Fruit fly (Drosophila melanogaster) whole organism, embryonic: ENCODE measurements around the gene Oseg1.

ENCODE experiments used
- Ada2b ChIP-seq: fragments of 200-800 bp; sonication (Bioruptor generic); IDR thresholded peaks from 2 replicates; pipeline ENCODE4 v1.3.6; 2022; ENCODE audit warnings: missing biosample characterization, missing genetic modification characterization
- Adf1 ChIP-seq: fragments of 200-800 bp; sonication (Bioruptor generic); IDR thresholded peaks from 2 replicates; pipeline ENCODE4 v1.3.6; 2022; ENCODE audit warnings: missing biosample characterization, missing genetic modification characterization
- CG11093 ChIP-seq: fragments of 200-800 bp; sonication (Bioruptor generic); IDR thresholded peaks from 3 replicates; pipeline ENCODE4 v1.3.6; 2022; ENCODE audit warnings: missing biosample characterization, missing genetic modification characterization
- CG12236 ChIP-seq: fragments of 200-800 bp; sonication (Bioruptor generic); optimal IDR thresholded peaks from 2 replicates; lab custom pipeline; 2016; ENCODE audit warnings: missing biosample characterization, missing genetic modification characterization
- CG13287 ChIP-seq: fragments of 200-800 bp; sonication (Bioruptor generic); IDR thresholded peaks from 2 replicates; pipeline ENCODE4 v1.3.6; 2022; ENCODE audit warnings: missing biosample characterization, missing genetic modification characterization; ENCODE audit not compliant: partially characterized antibody
- CG15514 ChIP-seq: fragments of 200-800 bp; sonication (Bioruptor generic); optimal IDR thresholded peaks from 3 replicates; lab custom pipeline; 2017; ENCODE audit warnings: missing biosample characterization, missing genetic modification characterization, mild to moderate bottlenecking, moderate library complexity, missing genetic modification reagents
- CG16863 ChIP-seq: fragments of 200-800 bp; sonication (Bioruptor generic); optimal IDR thresholded peaks from 3 replicates; lab custom pipeline; 2016; ENCODE audit warnings: missing biosample characterization, missing genetic modification characterization
- CG17568 ChIP-seq: fragments of 200-800 bp; sonication (Bioruptor generic); optimal IDR thresholded peaks from 2 replicates; lab custom pipeline; 2018; ENCODE audit warnings: missing biosample characterization, mild to moderate bottlenecking, missing genetic modification characterization, moderate library complexity
- CG1792 ChIP-seq: fragments of 200-800 bp; sonication (Bioruptor generic); optimal IDR thresholded peaks from 2 replicates; lab custom pipeline; 2016; ENCODE audit warnings: missing biosample characterization, missing genetic modification characterization
- CG30020 ChIP-seq: fragments of 200-800 bp; optimal IDR thresholded peaks from 2 replicates; lab custom pipeline; 2019; ENCODE audit warnings: missing biosample characterization, mild to moderate bottlenecking, missing genetic modification characterization, moderate library complexity
- CG3281 ChIP-seq: fragments of 200-800 bp; sonication (Bioruptor generic); optimal IDR thresholded peaks from 3 replicates; lab custom pipeline; 2017; ENCODE audit warnings: missing biosample characterization, mild to moderate bottlenecking, missing genetic modification characterization
- CG33557 ChIP-seq: fragments of 200-800 bp; sonication (Bioruptor generic); optimal IDR thresholded peaks from 2 replicates; lab custom pipeline; 2019; ENCODE audit warnings: missing biosample characterization, mild to moderate bottlenecking, missing genetic modification characterization, moderate library complexity
- CG6272 ChIP-seq: fragments of 200-800 bp; sonication (Bioruptor generic); IDR thresholded peaks from 2 replicates; pipeline ENCODE4 v1.3.6; 2022; ENCODE audit warnings: missing biosample characterization, missing genetic modification characterization
- CG6813 ChIP-seq: fragments of 200-800 bp; sonication (Bioruptor generic); optimal IDR thresholded peaks from 2 replicates; lab custom pipeline; 2017; ENCODE audit warnings: missing biosample characterization, missing genetic modification characterization, mild to moderate bottlenecking, moderate library complexity, missing genetic modification reagents
- CG7372 ChIP-seq: fragments of 200-800 bp; sonication (Bioruptor generic); IDR thresholded peaks from 2 replicates; pipeline ENCODE4 v1.3.6; 2022; ENCODE audit warnings: missing biosample characterization, missing genetic modification characterization
- CG9797 ChIP-seq: fragments of 200-800 bp; sonication (Bioruptor generic); optimal IDR thresholded peaks from 3 replicates; lab custom pipeline; 2018; ENCODE audit warnings: missing biosample characterization, mild to moderate bottlenecking, missing genetic modification characterization
- CG9932 ChIP-seq: fragments of 200-800 bp; sonication (Bioruptor generic); IDR thresholded peaks from 2 replicates; pipeline ENCODE4 v1.3.6; 2022; ENCODE audit warnings: missing biosample characterization, missing genetic modification characterization
- D ChIP-seq, 2 experiments: fragments of 200-800 bp in 1 of 2; fragments of >200 bp in 1 of 2; sonication (Bioruptor generic) in 1 of 2; optimal IDR thresholded peaks; 2 replicates in 1 of 2; 3 replicates in 1 of 2; lab custom pipeline; 2017; ENCODE audit warnings: mild to moderate bottlenecking in 1 of 2, missing biosample characterization in 1 of 2, missing genetic modification characterization in 1 of 2, missing genetic modification reagents in 1 of 2
- Dip3 ChIP-seq: fragments of 200-800 bp; sonication (Bioruptor generic); optimal IDR thresholded peaks from 3 replicates; lab custom pipeline; 2016; ENCODE audit warnings: missing biosample characterization, missing genetic modification characterization
- HLHmδ ChIP-seq: fragments of 200-800 bp; sonication (Bioruptor generic); optimal IDR thresholded peaks from 2 replicates; lab custom pipeline; 2018; ENCODE audit warnings: missing biosample characterization, mild to moderate bottlenecking, missing genetic modification characterization, moderate library complexity
- Hr78 ChIP-seq, 2 experiments: fragments of 200-800 bp in 1 of 2; fragments of >200 bp in 1 of 2; sonication (Bioruptor generic) in 1 of 2; optimal IDR thresholded peaks; 2 replicates each; lab custom pipeline; 2017 to 2019; ENCODE audit warnings: missing biosample characterization in 2 of 2, missing genetic modification characterization in 2 of 2, mild to moderate bottlenecking in 1 of 2, moderate library complexity in 1 of 2
- NC2β ChIP-seq: fragments of 200-800 bp; sonication (Bioruptor generic); optimal IDR thresholded peaks from 2 replicates; lab custom pipeline; 2016; ENCODE audit warnings: missing biosample characterization, missing genetic modification characterization
- Nf-YA ChIP-seq: fragments of 200-800 bp; sonication (Bioruptor generic); IDR thresholded peaks from 2 replicates; pipeline ENCODE4 v1.3.6; 2022; ENCODE audit warnings: missing biosample characterization, missing genetic modification characterization
- Stat92E ChIP-seq, 3 experiments: fragments of >200 bp in 2 of 3; fragments of 200-800 bp in 1 of 3; sonication (Bioruptor generic) in 1 of 3; optimal IDR thresholded peaks; 2 replicates each; lab custom pipeline; 2017 to 2019; ENCODE audit warnings: missing biosample characterization in 3 of 3, missing genetic modification characterization in 3 of 3, mild to moderate bottlenecking in 1 of 3, moderate library complexity in 1 of 3
- Tbp ChIP-seq: fragments of >200 bp; optimal IDR thresholded peaks from 2 replicates; lab custom pipeline; 2018; ENCODE audit warnings: missing biosample characterization, missing genetic modification characterization
- Xbp1 ChIP-seq: fragments of 200-800 bp; sonication (Bioruptor generic); optimal IDR thresholded peaks from 3 replicates; lab custom pipeline; 2016; ENCODE audit warnings: missing biosample characterization, mild to moderate bottlenecking, missing genetic modification characterization
- al ChIP-seq: fragments of 200-800 bp; sonication (Bioruptor generic); IDR thresholded peaks from 2 replicates; pipeline ENCODE4 v1.3.6; 2022; ENCODE audit warnings: missing biosample characterization, missing genetic modification characterization
- amos ChIP-seq: fragments of 200-800 bp; sonication (Bioruptor generic); IDR thresholded peaks from 2 replicates; pipeline ENCODE4 v1.3.6; 2022; ENCODE audit warnings: missing biosample characterization, missing genetic modification characterization; ENCODE audit not compliant: partially characterized antibody
- bigmax ChIP-seq: fragments of 200-800 bp; sonication (Bioruptor generic); optimal IDR thresholded peaks from 2 replicates; lab custom pipeline; 2018; ENCODE audit warnings: missing biosample characterization, mild to moderate bottlenecking, missing genetic modification characterization
- da ChIP-seq: fragments of 200-800 bp; sonication (Bioruptor generic); optimal IDR thresholded peaks from 2 replicates; lab custom pipeline; 2016; ENCODE audit warnings: missing biosample characterization, missing genetic modification characterization
- disco-r ChIP-seq: fragments of 200-800 bp; sonication (Bioruptor generic); optimal IDR thresholded peaks from 2 replicates; lab custom pipeline; 2016; ENCODE audit warnings: missing biosample characterization, missing genetic modification characterization
- emc ChIP-seq: fragments of 200-800 bp; sonication (Bioruptor generic); optimal IDR thresholded peaks from 2 replicates; lab custom pipeline; 2016; ENCODE audit warnings: missing biosample characterization, missing genetic modification characterization
- fu2 ChIP-seq: fragments of 200-800 bp; sonication (Bioruptor generic); optimal IDR thresholded peaks from 2 replicates; lab custom pipeline; 2016; ENCODE audit warnings: missing biosample characterization, missing genetic modification characterization
- grau ChIP-seq: fragments of 200-800 bp; optimal IDR thresholded peaks from 3 replicates; lab custom pipeline; 2019; ENCODE audit warnings: missing biosample characterization, mild to moderate bottlenecking, missing genetic modification characterization, moderate library complexity
- gt ChIP-seq: fragments of 200-800 bp; sonication (Bioruptor generic); IDR thresholded peaks from 2 replicates; pipeline ENCODE4 v1.3.6; 2022; ENCODE audit warnings: missing biosample characterization, missing genetic modification characterization
- jing ChIP-seq: fragments of 200-800 bp; sonication (Bioruptor generic); optimal IDR thresholded peaks from 2 replicates; lab custom pipeline; 2018; ENCODE audit warnings: missing biosample characterization, mild to moderate bottlenecking, missing genetic modification characterization
- mld ChIP-seq: fragments of 200-800 bp; sonication (Bioruptor generic); IDR thresholded peaks from 3 replicates; pipeline ENCODE4 v1.3.6; 2022; ENCODE audit warnings: missing biosample characterization, missing genetic modification characterization; ENCODE audit not compliant: partially characterized antibody
- p53 ChIP-seq: fragments of 200-800 bp; sonication (Bioruptor generic); optimal IDR thresholded peaks from 2 replicates; lab custom pipeline; 2016; ENCODE audit warnings: missing biosample characterization, missing genetic modification characterization
- pros ChIP-seq: fragments of 200-800 bp; sonication (Bioruptor generic); optimal IDR thresholded peaks from 3 replicates; lab custom pipeline; 2019; ENCODE audit warnings: missing biosample characterization, mild to moderate bottlenecking, missing genetic modification characterization, moderate library complexity
- ro ChIP-seq: fragments of 200-800 bp; sonication (Bioruptor generic); IDR thresholded peaks from 2 replicates; pipeline ENCODE4 v1.3.6; 2022; ENCODE audit warnings: missing biosample characterization, missing genetic modification characterization
- sisA ChIP-seq: fragments of 200-800 bp; sonication (Bioruptor generic); IDR thresholded peaks from 2 replicates; pipeline ENCODE4 v1.3.6; 2022; ENCODE audit warnings: missing biosample characterization, missing genetic modification characterization
- slp2 ChIP-seq: fragments of 200-800 bp; sonication (Bioruptor generic); optimal IDR thresholded peaks from 2 replicates; lab custom pipeline; 2016; ENCODE audit warnings: missing biosample characterization, missing genetic modification characterization
- tap ChIP-seq: fragments of 200-800 bp; optimal IDR thresholded peaks from 3 replicates; lab custom pipeline; 2019; ENCODE audit warnings: missing biosample characterization, mild to moderate bottlenecking, missing genetic modification characterization, moderate library complexity
- tgo ChIP-seq: fragments of 200-800 bp; sonication (Bioruptor generic); IDR thresholded peaks from 3 replicates; pipeline ENCODE4 v1.3.6; 2022; ENCODE audit warnings: missing biosample characterization, missing genetic modification characterization
- tio ChIP-seq: fragments of 200-800 bp; sonication (Bioruptor generic); optimal IDR thresholded peaks from 2 replicates; lab custom pipeline; 2017; ENCODE audit warnings: missing biosample characterization, missing genetic modification characterization, inconsistent platforms
- tna ChIP-seq: fragments of 200-800 bp; sonication (Bioruptor generic); IDR thresholded peaks from 2 replicates; pipeline ENCODE4 v1.3.6; 2022; ENCODE audit warnings: missing biosample characterization, missing genetic modification characterization; ENCODE audit not compliant: partially characterized antibody
- trem ChIP-seq: fragments of 200-800 bp; optimal IDR thresholded peaks from 3 replicates; lab custom pipeline; 2019; ENCODE audit warnings: missing biosample characterization, mild to moderate bottlenecking, missing genetic modification characterization, moderate library complexity

Gene Oseg1

dm6 chr3L:8457866-8458766 is 45.5 kb upstream of the Oseg1 start (continued):
- peak; percentile 94 for TF ChIP-seq CG1792 (GFP tag; lab: Kevin White, UChicago)
- TF ChIP-seq CG3281 (GFP tag; lab: Kevin White, UChicago): peak; percentile 97
- TF ChIP-seq sisA (GFP tag; lab: Robert Waterston, UW): peak; percentile 99
- peak; percentile 96 for TF ChIP-seq CG7372 (GFP tag; lab: Robert Waterston, UW)
- TF ChIP-seq tap (tag; lab: Kevin White, UChicago): peak; percentile 99
- TF ChIP-seq grau (tag; lab: Kevin White, UChicago): peak; percentile 98
- 0 out of 3 replicates have a peak, but pooled peaks have one; percentile 22 for TF ChIP-seq mld (GFP tag; lab: Robert Waterston, UW)
- TF ChIP-seq Ada2b: peak; percentile 98
- TF ChIP-seq amos (GFP tag; lab: Robert Waterston, UW): peak; percentile 27; the same call in 1 of the 2 replicates
- TF ChIP-seq Nf-YA (GFP tag; lab: Robert Waterston, UW): peak; percentile 97
- peak; percentile 78 for TF ChIP-seq Adf1 (GFP tag; lab: Robert Waterston, UW)
- TF ChIP-seq NC2β (GFP tag; lab: Kevin White, UChicago): peak; percentile 96
- TF ChIP-seq CG33557 (GFP tag; lab: Kevin White, UChicago): peak; percentile 98
- TF ChIP-seq CG9797 (GFP tag; lab: Kevin White, UChicago): peak; percentile 58
- peak; percentile 95 for TF ChIP-seq CG6272 (GFP tag; lab: Robert Waterston, UW)
- peak; percentile 99 for TF ChIP-seq tio
- no peak for TF ChIP-seq CG13287 (GFP tag; lab: Robert Waterston, UW)
- TF ChIP-seq Hr78 (GFP tag; optimal IDR thresholded peaks at IDR 0.05; lab: Kevin White, UChicago): peak in 1 of 2 experiments; percentile 92
- TF ChIP-seq trem (tag; lab: Kevin White, UChicago): peak; percentile 97
- TF ChIP-seq emc: peak; percentile 86
- TF ChIP-seq CG16863 (GFP tag; lab: Kevin White, UChicago): peak; percentile 98
- TF ChIP-seq disco-r: peak; percentile 98
- peak; percentile 91 for TF ChIP-seq CG15514 (GFP tag; lab: Kevin White, UChicago)
- TF ChIP-seq slp2 (GFP tag; lab: Kevin White, UChicago): peak; percentile 98
- TF ChIP-seq jing (GFP tag; lab: Kevin White, UChicago): peak; percentile 96
- TF ChIP-seq Xbp1 (GFP tag; lab: Kevin White, UChicago): peak; percentile 99
- TF ChIP-seq Stat92E (GFP tag; optimal IDR thresholded peaks at IDR 0.05; lab: Kevin White, UChicago): peak in 1 of 3 experiments; percentile 99
- TF ChIP-seq D (optimal IDR thresholded peaks at IDR 0.05; lab: Kevin White, UChicago): no peak
- TF ChIP-seq D (GFP tag; optimal IDR thresholded peaks at IDR 0.05; lab: Kevin White, UChicago): peak; percentile 99
- peak; percentile 96 for TF ChIP-seq gt
- peak; percentile 96 for TF ChIP-seq CG6813
- TF ChIP-seq al: peak; percentile 96
- peak; percentile 97 for TF ChIP-seq CG11093 (GFP tag; lab: Robert Waterston, UW)
- TF ChIP-seq pros: peak; percentile 47
- peak; percentile 97 for TF ChIP-seq CG17568 (GFP tag; lab: Kevin White, UChicago)
- peak; percentile 94 for TF ChIP-seq ro
- TF ChIP-seq bigmax: peak; percentile 24
- peak; percentile 98 for TF ChIP-seq tgo (GFP tag; lab: Robert Waterston, UW)
- peak; percentile 94 for TF ChIP-seq p53 (GFP tag; lab: Kevin White, UChicago)
- peak; percentile 89 for TF ChIP-seq CG30020 (tag; lab: Kevin White, UChicago)
- peak; percentile 93 for TF ChIP-seq Dip3 (GFP tag; lab: Kevin White, UChicago)
- TF ChIP-seq Tbp (GFP tag; lab: Kevin White, UChicago): no peak
- TF ChIP-seq tna (GFP tag; lab: Robert Waterston, UW): no peak
- peak; percentile 93 for TF ChIP-seq fu2
- peak; percentile 96 for TF ChIP-seq CG9932 (GFP tag; lab: Robert Waterston, UW)
- TF ChIP-seq HLHmδ (GFP tag; lab: Kevin White, UChicago): peak; percentile 80
- TF ChIP-seq da (GFP tag; lab: Kevin White, UChicago): peak; percentile 96
- TF ChIP-seq CG12236 (GFP tag; lab: Kevin White, UChicago): peak; percentile 96
